Fruit fly (Drosophila melanogaster): ENCODE measurements around the gene Dph1.

The Dph1 gene

DNA sequence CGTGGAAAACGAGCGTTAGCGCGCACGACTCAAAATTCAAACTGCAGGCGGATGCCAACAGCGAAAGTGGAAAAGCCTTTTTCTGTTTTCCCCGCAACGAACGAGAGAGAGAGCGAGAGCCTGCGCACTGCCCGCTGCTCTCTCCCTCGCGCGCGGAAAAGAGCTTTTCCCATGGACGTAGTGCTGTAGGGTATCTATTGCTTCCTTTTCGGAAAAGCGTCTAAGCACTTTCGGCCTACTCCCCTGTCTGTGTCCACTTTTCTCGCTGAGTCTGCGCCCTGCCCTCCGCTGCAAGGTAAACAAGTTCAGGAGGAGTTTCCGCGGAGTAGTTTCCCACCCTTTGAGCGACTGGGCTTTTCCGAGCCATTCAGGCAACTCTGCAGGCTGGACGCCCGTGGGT is 16.5 kb downstream of the Dph1 start, which contains the start of gene CG32085 (continued):
- TF ChIP-seq jigr1 (GFP tag; IDR thresholded peaks at IDR 0.05), result no peak
- no peak for TF ChIP-seq CG16813 (GFP tag; IDR thresholded peaks at IDR 0.05; ENCODE audit: partially characterized antibody)
- peak; percentile 21 for TF ChIP-seq Atf3 (GFP tag; optimal IDR thresholded peaks at IDR 0.05)
- TF ChIP-seq Med (GFP tag), result peak; percentile 95
- peak; percentile 38 for TF ChIP-seq Dek (tag; optimal IDR thresholded peaks at IDR 0.05)
- 0 out of 3 replicates have a peak, but pooled peaks have one; percentile 47 for TF ChIP-seq mld (GFP tag; IDR thresholded peaks at IDR 0.05; ENCODE audit: partially characterized antibody)
- TF ChIP-seq en (GFP tag; optimal IDR thresholded peaks at IDR 0.05), result peak; percentile 9
- peak; percentile 27 for TF ChIP-seq maf-S (GFP tag; optimal IDR thresholded peaks at IDR 0.05)
- peak; percentile 37; the same call in 1 of the 2 replicates for TF ChIP-seq CG7372 (GFP tag; IDR thresholded peaks at IDR 0.05)
- peak; percentile 61 for TF ChIP-seq CG13296 (GFP tag; optimal IDR thresholded peaks at IDR 0.05)
- TF ChIP-seq lov (optimal IDR thresholded peaks at IDR 0.05), result no peak
- TF ChIP-seq lov (GFP tag; IDR thresholded peaks at IDR 0.05), result no peak
- TF ChIP-seq Pdp1 (GFP tag; optimal IDR thresholded peaks at IDR 0.05), result peak; percentile 31 to 53
- TF ChIP-seq CG17612 (GFP tag; IDR thresholded peaks at IDR 0.05), result 0 out of 2 replicates have a peak, but pooled peaks have one; percentile 43
- no peak for TF ChIP-seq CG3065 (GFP tag; optimal IDR thresholded peaks at IDR 0.05)
- peak; percentile 49; the same call in 2 of the 3 replicates for TF ChIP-seq B-H1 (GFP tag; IDR thresholded peaks at IDR 0.05)
- TF ChIP-seq CG18599 (GFP tag; optimal IDR thresholded peaks at IDR 0.05), result peak; percentile 91
- peak; percentile 68 for TF ChIP-seq jumu (GFP tag; optimal IDR thresholded peaks at IDR 0.05)
- peak; percentile 99 for TF ChIP-seq ewg (GFP tag; optimal IDR thresholded peaks at IDR 0.05)
- peak; percentile 24; the same call in 1 of the 2 replicates for TF ChIP-seq CG31441 (GFP tag; IDR thresholded peaks at IDR 0.05)
- TF ChIP-seq sima (GFP tag; optimal IDR thresholded peaks at IDR 0.05), result no peak
- no peak for TF ChIP-seq Ssrp (tag; optimal IDR thresholded peaks at IDR 0.05)
- peak; percentile 52 for TF ChIP-seq pum (GFP tag; optimal IDR thresholded peaks at IDR 0.05)
- 0 out of 3 replicates have a peak, but pooled peaks have one; percentile 39 for TF ChIP-seq CG2199 (GFP tag; IDR thresholded peaks at IDR 0.05)
- TF ChIP-seq CG12236 (GFP tag; optimal IDR thresholded peaks at IDR 0.05), result no peak
- no peak for TF ChIP-seq btn (GFP tag; optimal IDR thresholded peaks at IDR 0.05)
- peak; percentile 5 for TF ChIP-seq gcm2 (GFP tag; optimal IDR thresholded peaks at IDR 0.05)
- TF ChIP-seq CG12299 (tag; optimal IDR thresholded peaks at IDR 0.05), result no peak
- TF ChIP-seq Mrtf (GFP tag; IDR thresholded peaks at IDR 0.05), result peak; percentile 79
- TF ChIP-seq MTF-1 (GFP tag; optimal IDR thresholded peaks at IDR 0.05; ENCODE audit: borderline replicate concordance), result no peak
- TF ChIP-seq Taf1 (GFP tag; IDR thresholded peaks at IDR 0.05), result peak; percentile 30; the same call in 1 of the 2 replicates
- TF ChIP-seq CG4360 (GFP tag; IDR thresholded peaks at IDR 0.05), result no peak
- TF ChIP-seq bbx (GFP tag; IDR thresholded peaks at IDR 0.05; ENCODE audit: partially characterized antibody), result no peak
- TF ChIP-seq Fer3 (tag; optimal IDR thresholded peaks at IDR 0.05), result peak; percentile 51
- peak; percentile 59 for TF ChIP-seq CG2678 (tag; optimal IDR thresholded peaks at IDR 0.05)
- no peak for TF ChIP-seq hkb (optimal IDR thresholded peaks at IDR 0.05)
- TF ChIP-seq hkb (GFP tag; IDR thresholded peaks at IDR 0.05), result peak; percentile 58
- peak; percentile 32 for TF ChIP-seq CG9817 (tag; optimal IDR thresholded peaks at IDR 0.05)
- TF ChIP-seq croc (GFP tag; conservative IDR thresholded peaks at IDR 0.05), result peak; percentile 22; the same call in 1 of the 3 replicates
- TF ChIP-seq Bteb2 (GFP tag; optimal IDR thresholded peaks at IDR 0.05), result peak; percentile 20
- no peak for TF ChIP-seq CG3407 (GFP tag; optimal IDR thresholded peaks at IDR 0.05)
- TF ChIP-seq CG30431 (GFP tag; optimal IDR thresholded peaks at IDR 0.05), result no peak
- no peak for TF ChIP-seq cato (GFP tag; optimal IDR thresholded peaks at IDR 0.05; ENCODE audit: borderline replicate concordance)
- peak; percentile 70; the same call in 1 of the 2 replicates for TF ChIP-seq cas (GFP tag; IDR thresholded peaks at IDR 0.05)
- TF ChIP-seq CG6654 (GFP tag; optimal IDR thresholded peaks at IDR 0.05), result peak; percentile 3
- peak; percentile 40 for TF ChIP-seq pnt (GFP tag; optimal IDR thresholded peaks at IDR 0.05)
- no peak for TF ChIP-seq Ravus (GFP tag; IDR thresholded peaks at IDR 0.05)
- no peak for TF ChIP-seq lbe (GFP tag; optimal IDR thresholded peaks at IDR 0.05)
- no peak; the same call in 1 of the 2 replicates for TF ChIP-seq inv (GFP tag; IDR thresholded peaks at IDR 0.05; ENCODE audit: partially characterized antibody)
- TF ChIP-seq CG2202 (tag; optimal IDR thresholded peaks at IDR 0.05), result no peak
- TF ChIP-seq fd102C (GFP tag; optimal IDR thresholded peaks at IDR 0.05), result no peak

All from whole organism, embryonic.